Worm (Caenorhabditis elegans) whole organism, mixed stage, embryonic: ENCODE results near the gene ceh-93.
"Not testable (repeated sequence)": the region's sequence is repeated elsewhere in the genome, so short reads cannot be mapped to it uniquely, and the experiment has no call there.

Source experiments
- bed-3 ChIP-seq: fragments of 200-800 bp; sonication (Bioruptor generic); optimal IDR thresholded peaks from 3 replicates; lab custom pipeline; 2018; ENCODE audit warnings: mild to moderate bottlenecking, missing genetic modification characterization, moderate library complexity, missing compliant biosample characterization
- ceh-39 ChIP-seq: fragments of 150-350 bp; optimal IDR thresholded peaks from 2 replicates; lab custom pipeline; 2014; ENCODE audit warnings: missing biosample characterization, missing genetic modification characterization
- ceh-83 ChIP-seq: fragments of 200-800 bp; sonication (Bioruptor generic); optimal IDR thresholded peaks from 2 replicates; lab custom pipeline; 2018; ENCODE audit warnings: mild to moderate bottlenecking, missing genetic modification characterization, missing compliant biosample characterization
- ces-1 ChIP-seq: fragments of 150-350 bp; optimal IDR thresholded peaks from 2 replicates; lab custom pipeline; 2014; ENCODE audit warnings: missing biosample characterization, missing genetic modification reagents, missing genetic modification characterization
- cnd-1 ChIP-seq: fragments of 200-800 bp; sonication (Bioruptor generic); optimal IDR thresholded peaks from 2 replicates; lab custom pipeline; 2018; ENCODE audit warnings: mild to moderate bottlenecking, missing genetic modification characterization, missing compliant biosample characterization
- elt-1 ChIP-seq: sonication (generic microtip); optimal IDR thresholded peaks from 2 replicates; lab custom pipeline; 2017; ENCODE audit warnings: missing genetic modification characterization, mild to moderate bottlenecking, missing compliant biosample characterization, antibody characterized with exemption, moderate library complexity, borderline replicate concordance; ENCODE audit not compliant: insufficient read depth
- elt-3 ChIP-seq: fragments of 150-350 bp; optimal IDR thresholded peaks from 2 replicates; lab custom pipeline; 2014; ENCODE audit warnings: missing biosample characterization, missing genetic modification characterization
- flh-1 ChIP-seq: fragments of 200-800 bp; sonication (Bioruptor generic); optimal IDR thresholded peaks from 2 replicates; lab custom pipeline; 2018; ENCODE audit warnings: mild to moderate bottlenecking, missing genetic modification characterization, moderate library complexity, missing compliant biosample characterization
- hlh-1 ChIP-seq: fragments of 150-350 bp; optimal IDR thresholded peaks from 2 replicates; lab custom pipeline; 2014; ENCODE audit warnings: missing biosample characterization, missing genetic modification reagents, missing genetic modification characterization
- lin-32 ChIP-seq: fragments of 200-800 bp; sonication (Bioruptor generic); optimal IDR thresholded peaks from 2 replicates; lab custom pipeline; 2018; ENCODE audit warnings: mild to moderate bottlenecking, missing genetic modification characterization, missing compliant biosample characterization
- mep-1 ChIP-seq: fragments of 150-350 bp; optimal IDR thresholded peaks from 2 replicates; lab custom pipeline; 2017; ENCODE audit warnings: missing biosample characterization, missing genetic modification reagents, missing genetic modification characterization, inconsistent platforms
- mls-2 ChIP-seq: sonication (generic microtip); optimal IDR thresholded peaks from 2 replicates; lab custom pipeline; 2016; ENCODE audit warnings: mild to moderate bottlenecking, missing genetic modification characterization, moderate library complexity, missing compliant biosample characterization
- nhr-2 ChIP-seq: fragments of 150-350 bp; optimal IDR thresholded peaks from 2 replicates; lab custom pipeline; 2014; ENCODE audit warnings: missing biosample characterization, missing genetic modification characterization
- nhr-237 ChIP-seq: fragments of 150-350 bp; optimal IDR thresholded peaks from 2 replicates; lab custom pipeline; 2014; ENCODE audit warnings: missing biosample characterization, missing genetic modification characterization
- nhr-28 ChIP-seq: fragments of 150-350 bp; optimal IDR thresholded peaks from 2 replicates; lab custom pipeline; 2014; ENCODE audit warnings: missing biosample characterization, missing genetic modification characterization
- nhr-76 ChIP-seq: sonication (generic microtip); optimal IDR thresholded peaks from 2 replicates; lab custom pipeline; 2017; ENCODE audit warnings: missing biosample characterization, missing genetic modification characterization
- snpc-4 ChIP-seq: fragments of 150-350 bp; optimal IDR thresholded peaks from 2 replicates; lab custom pipeline; 2014; ENCODE audit warnings: missing biosample characterization, missing genetic modification characterization
- sptf-1 ChIP-seq: sonication (generic microtip); optimal IDR thresholded peaks from 2 replicates; lab custom pipeline; 2017; ENCODE audit warnings: mild to moderate bottlenecking, missing genetic modification characterization, moderate library complexity, missing compliant biosample characterization
- unc-120 ChIP-seq: sonication (generic microtip); optimal IDR thresholded peaks from 2 replicates; lab custom pipeline; 2017; ENCODE audit warnings: missing genetic modification characterization, missing compliant biosample characterization; ENCODE audit not compliant: poor library complexity, severe bottlenecking
- ztf-11 ChIP-seq: fragments of 150-350 bp; optimal IDR thresholded peaks from 2 replicates; lab custom pipeline; 2014; ENCODE audit warnings: missing biosample characterization, missing genetic modification characterization

Gene ceh-93

ce11 chrX:353134-353669 is 35.4 kb downstream of the ceh-93 start, which contains the start of gene sor-3 (continued):
- TF ChIP-seq elt-1 (tag; lab: Kevin White, UChicago) (peak; percentile 13), sptf-1 (tag; lab: Kevin White, UChicago) (peak; percentile 96), ces-1 (GFP tag; lab: Kevin White, UChicago) (peak; percentile 66), ceh-39 (peak; percentile 68)
- TF ChIP-seq, all 35 proteins: peak for 26

DNA sequence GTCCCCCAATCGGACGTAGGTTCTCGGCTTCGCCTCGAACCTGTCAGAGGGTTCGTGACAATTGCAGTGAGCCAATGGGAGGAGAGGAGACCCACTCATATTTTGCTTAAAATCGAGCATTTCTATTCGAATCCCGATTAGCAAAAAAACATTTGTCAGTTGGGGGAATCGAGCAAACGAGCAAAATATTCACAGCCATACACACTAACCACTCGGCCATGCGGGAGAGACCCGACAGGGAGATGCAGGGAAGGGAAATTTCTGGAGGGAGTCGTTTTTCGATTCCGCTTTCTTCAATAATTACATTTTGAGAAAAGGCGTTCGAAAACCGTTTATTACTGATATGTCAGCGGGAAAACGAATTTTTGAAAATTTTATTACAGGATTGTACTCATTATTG is 37.2 kb downstream of the ceh-93 start:
- peak; percentile 8 for TF ChIP-seq sptf-1 (tag; lab: Kevin White, UChicago)

- TF ChIP-seq mep-1 (peak; percentile 2), ceh-83 (no peak), nhr-76 (tag; lab: Kevin White, UChicago) (no peak), unc-120 (tag; lab: Kevin White, UChicago) (peak; percentile 38), ces-1 (GFP tag; lab: Kevin White, UChicago) (peak; percentile 12)
Observed at ce11 chrX:348141-348540, 40.5 kb downstream of the ceh-93 start.

- TF ChIP-seq ceh-83; nhr-76 (tag; lab: Kevin White, UChicago); nhr-28 (tag; lab: Kevin White, UChicago): not testable (repeated sequence)
- TF ChIP-seq, all 35 proteins: peak for 0; not testable (repeated sequence) for 35
Observed at ce11 chrX:347117-347516, 41.5 kb downstream of the ceh-93 start, which contains the start of gene C04E7.3. Gene C04E7.3, minus strand, starts transcription at chrX:347217.

DNA sequence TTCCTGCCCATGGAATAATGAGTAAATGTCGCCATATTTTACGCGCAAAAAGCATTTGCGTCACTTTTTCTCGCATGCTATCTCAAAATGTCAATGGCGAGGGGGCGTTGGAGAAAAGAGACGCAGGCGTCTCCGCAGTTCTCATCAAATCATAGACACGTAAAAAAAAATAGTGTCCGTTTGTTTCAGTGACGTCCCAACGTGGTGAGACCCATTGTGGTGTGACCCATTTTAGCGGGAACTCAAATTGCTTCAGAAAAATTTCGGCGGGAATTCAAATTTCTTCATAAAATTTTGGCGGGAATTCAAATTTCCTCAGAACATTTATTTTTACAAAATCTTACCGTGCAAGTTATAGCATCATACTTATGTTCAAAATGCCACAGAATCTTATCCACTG is 44.8 kb downstream of the ceh-93 start:
- TF ChIP-seq flh-1 (GFP tag; lab: Kevin White, UChicago) (no peak), nhr-2 (tag; lab: Kevin White, UChicago) (no peak), cnd-1 (no peak), mep-1 (no peak), lin-32 (GFP tag; lab: Kevin White, UChicago) (no peak), elt-3 (tag; lab: Kevin White, UChicago) (no peak), nhr-237 (tag; lab: Kevin White, UChicago) (no peak)

- TF ChIP-seq ceh-39 (no peak), mep-1 (no peak), mls-2 (tag; lab: Kevin White, UChicago) (no peak), hlh-1 (tag; lab: Kevin White, UChicago) (no peak), ztf-11 (tag; lab: Kevin White, UChicago) (no peak), elt-1 (tag; lab: Kevin White, UChicago) (no peak), snpc-4 (tag; lab: Kevin White, UChicago) (no peak), nhr-28 (tag; lab: Kevin White, UChicago) (no peak), bed-3 (GFP tag; lab: Kevin White, UChicago) (no peak)
- TF ChIP-seq, all 35 proteins: peak for 0
Observed at ce11 chrX:334452-334851, 54.1 kb downstream of the ceh-93 start.
